Fruit fly (Drosophila melanogaster) whole organism, embryonic: ENCODE data around the gene Hr38.

Experiments used
- Atf3 ChIP-seq: fragments of 200-800 bp; sonication (Bioruptor generic); optimal IDR thresholded peaks from 3 replicates; lab custom pipeline; 2016; ENCODE audit warnings: missing biosample characterization, missing genetic modification characterization
- Bdp1 ChIP-seq: fragments of 200-800 bp; sonication (Bioruptor generic); optimal IDR thresholded peaks from 3 replicates; lab custom pipeline; 2016; ENCODE audit warnings: missing biosample characterization, missing genetic modification characterization
- C15 ChIP-seq: fragments of 200-800 bp; sonication (Bioruptor generic); IDR thresholded peaks from 3 replicates; pipeline ENCODE4 v1.3.6; 2022; ENCODE audit warnings: missing biosample characterization, missing genetic modification characterization
- CG10366 ChIP-seq: fragments of 200-800 bp; sonication (Bioruptor generic); IDR thresholded peaks from 2 replicates; pipeline ENCODE4 v1.3.6; 2022; ENCODE audit warnings: missing biosample characterization, missing genetic modification characterization
- CG11398 ChIP-seq: fragments of 200-800 bp; sonication (Bioruptor generic); optimal IDR thresholded peaks from 2 replicates; lab custom pipeline; 2016; ENCODE audit warnings: missing biosample characterization, missing genetic modification characterization
- CG11695 ChIP-seq: fragments of 200-800 bp; sonication (Bioruptor generic); IDR thresholded peaks from 3 replicates; pipeline ENCODE4 v1.3.6; 2022; ENCODE audit warnings: missing biosample characterization, missing genetic modification characterization
- CG11696 ChIP-seq: fragments of 200-800 bp; sonication (Bioruptor generic); IDR thresholded peaks from 2 replicates; pipeline ENCODE4 v1.3.6; 2022; ENCODE audit warnings: missing biosample characterization, missing genetic modification characterization
- CG13624 ChIP-seq: fragments of 200-800 bp; sonication (Bioruptor generic); optimal IDR thresholded peaks from 2 replicates; lab custom pipeline; 2016; ENCODE audit warnings: missing biosample characterization, missing genetic modification characterization
- CG15011 ChIP-seq: fragments of 200-800 bp; sonication (Bioruptor generic); optimal IDR thresholded peaks from 3 replicates; lab custom pipeline; 2018; ENCODE audit warnings: missing biosample characterization, mild to moderate bottlenecking, missing genetic modification characterization
- CG1603 ChIP-seq: fragments of 200-800 bp; sonication (Bioruptor generic); optimal IDR thresholded peaks from 2 replicates; lab custom pipeline; 2019; ENCODE audit warnings: missing biosample characterization, mild to moderate bottlenecking, missing genetic modification characterization, moderate library complexity
- CG17361 ChIP-seq: fragments of 200-800 bp; sonication (Bioruptor generic); IDR thresholded peaks from 3 replicates; pipeline ENCODE4 v1.3.6; 2022; ENCODE audit warnings: missing biosample characterization, missing genetic modification characterization
- CG18011 ChIP-seq: fragments of 200-800 bp; sonication (Bioruptor generic); optimal IDR thresholded peaks from 2 replicates; lab custom pipeline; 2017; ENCODE audit warnings: missing biosample characterization, missing genetic modification characterization, mild to moderate bottlenecking, moderate library complexity, missing genotype
- CG2202 ChIP-seq: fragments of 200-800 bp; sonication (Bioruptor generic); optimal IDR thresholded peaks from 2 replicates; lab custom pipeline; 2018; ENCODE audit warnings: missing biosample characterization, mild to moderate bottlenecking, missing genetic modification characterization
- CG30431 ChIP-seq: fragments of 200-800 bp; sonication (Bioruptor generic); optimal IDR thresholded peaks from 2 replicates; lab custom pipeline; 2017; ENCODE audit warnings: missing biosample characterization, missing genetic modification characterization
- CG3726 ChIP-seq: fragments of 200-800 bp; sonication (Bioruptor generic); IDR thresholded peaks from 3 replicates; pipeline ENCODE4, ENCODE4 v1.3.6; 2022; ENCODE audit warnings: missing biosample characterization, missing genetic modification characterization
- CG4424 ChIP-seq: fragments of 200-800 bp; sonication (Bioruptor generic); optimal IDR thresholded peaks from 3 replicates; lab custom pipeline; 2016; ENCODE audit warnings: missing biosample characterization, missing genetic modification characterization
- CG7556 ChIP-seq: fragments of 200-800 bp; sonication (Bioruptor generic); optimal IDR thresholded peaks from 2 replicates; lab custom pipeline; 2017; ENCODE audit warnings: missing biosample characterization, mild to moderate bottlenecking, missing genetic modification characterization
- CG7928 ChIP-seq: fragments of 200-800 bp; sonication (Bioruptor generic); optimal IDR thresholded peaks from 2 replicates; lab custom pipeline; 2017; ENCODE audit warnings: missing biosample characterization, mild to moderate bottlenecking, missing genetic modification characterization
- CG7963 ChIP-seq: fragments of 200-800 bp; sonication (Bioruptor generic); IDR thresholded peaks from 3 replicates; pipeline ENCODE4 v1.3.6; 2022; ENCODE audit warnings: missing biosample characterization, missing genetic modification characterization; ENCODE audit not compliant: partially characterized antibody
- CG8281 ChIP-seq: fragments of 200-800 bp; sonication (Bioruptor generic); optimal IDR thresholded peaks from 2 replicates; lab custom pipeline; 2018; ENCODE audit warnings: missing biosample characterization, mild to moderate bottlenecking, missing genetic modification characterization, moderate library complexity
- CTCF ChIP-seq: fragments of 200-800 bp; sonication (Bioruptor generic); optimal IDR thresholded peaks from 2 replicates; lab custom pipeline; 2017; ENCODE audit warnings: missing biosample characterization, mild to moderate bottlenecking, missing genetic modification characterization, moderate library complexity
- Doc2 ChIP-seq: fragments of 200-800 bp; sonication (Bioruptor generic); IDR thresholded peaks from 2 replicates; pipeline ENCODE4 v1.3.6; 2022; ENCODE audit warnings: missing biosample characterization, missing genetic modification characterization
- Fer3 ChIP-seq: fragments of 200-800 bp; sonication (Bioruptor generic); optimal IDR thresholded peaks from 2 replicates; lab custom pipeline; 2018; ENCODE audit warnings: missing biosample characterization, mild to moderate bottlenecking, missing genetic modification characterization, moderate library complexity
- GATAe ChIP-seq: fragments of 200-800 bp; sonication (Bioruptor generic); conservative IDR thresholded peaks from 2 replicates; pipeline ENCODE4 v1.3.6; 2022; ENCODE audit warnings: missing biosample characterization, missing genetic modification characterization
- Gug ChIP-seq: fragments of 200-800 bp; sonication (Bioruptor generic); IDR thresholded peaks from 4 replicates; pipeline ENCODE4 v1.3.6; 2022; ENCODE audit warnings: missing biosample characterization, missing genetic modification characterization
- HLH4C ChIP-seq: fragments of 200-800 bp; sonication (Bioruptor generic); IDR thresholded peaks from 3 replicates; pipeline ENCODE4 v1.3.6; 2022; ENCODE audit warnings: missing biosample characterization, missing genetic modification characterization; ENCODE audit not compliant: partially characterized antibody
- Hey ChIP-seq: fragments of 200-800 bp; sonication (Bioruptor generic); optimal IDR thresholded peaks from 3 replicates; lab custom pipeline; 2018; ENCODE audit warnings: missing biosample characterization, mild to moderate bottlenecking, missing genetic modification characterization
- Nf-YA ChIP-seq: fragments of 200-800 bp; sonication (Bioruptor generic); IDR thresholded peaks from 2 replicates; pipeline ENCODE4 v1.3.6; 2022; ENCODE audit warnings: missing biosample characterization, missing genetic modification characterization
- Oli ChIP-seq: fragments of 200-800 bp; sonication (Bioruptor generic); optimal IDR thresholded peaks from 2 replicates; lab custom pipeline; 2018; ENCODE audit warnings: missing biosample characterization, mild to moderate bottlenecking, missing genetic modification characterization, moderate library complexity
- Scr ChIP-seq: fragments of 200-800 bp; sonication (Bioruptor generic); IDR thresholded peaks from 2 replicates; pipeline ENCODE4 v1.3.6; 2022; ENCODE audit warnings: missing biosample characterization, missing genetic modification characterization; ENCODE audit not compliant: partially characterized antibody
- Sin3A ChIP-seq: fragments of >200 bp; optimal IDR thresholded peaks from 2 replicates; lab custom pipeline; 2018
- Sry-δ ChIP-seq: fragments of 200-800 bp; sonication (Bioruptor generic); optimal IDR thresholded peaks from 2 replicates; lab custom pipeline; 2016; ENCODE audit warnings: missing biosample characterization, missing genetic modification characterization
- ato ChIP-seq: fragments of 200-800 bp; sonication (Bioruptor generic); IDR thresholded peaks from 2 replicates; pipeline ENCODE4 v1.3.6; 2022; ENCODE audit warnings: missing biosample characterization, missing genetic modification characterization; ENCODE audit not compliant: partially characterized antibody
- bbx ChIP-seq: fragments of 200-800 bp; sonication (Bioruptor generic); IDR thresholded peaks from 2 replicates; pipeline ENCODE4 v1.3.6; 2022; ENCODE audit warnings: missing biosample characterization, missing genetic modification characterization; ENCODE audit not compliant: partially characterized antibody
- bigmax ChIP-seq: fragments of 200-800 bp; sonication (Bioruptor generic); optimal IDR thresholded peaks from 2 replicates; lab custom pipeline; 2018; ENCODE audit warnings: missing biosample characterization, mild to moderate bottlenecking, missing genetic modification characterization
- bowl ChIP-seq: fragments of 200-800 bp; sonication (Bioruptor generic); IDR thresholded peaks from 2 replicates; pipeline ENCODE4 v1.3.6; 2022; ENCODE audit warnings: missing biosample characterization, missing genetic modification characterization
- br ChIP-seq: fragments of >200 bp; optimal IDR thresholded peaks from 2 replicates; lab custom pipeline; 2017
- cas ChIP-seq: fragments of 200-800 bp; sonication (Bioruptor generic); IDR thresholded peaks from 2 replicates; pipeline ENCODE4 v1.3.6; 2022; ENCODE audit warnings: missing biosample characterization, missing genetic modification characterization
- cato ChIP-seq: fragments of 200-800 bp; sonication (Bioruptor generic); optimal IDR thresholded peaks from 2 replicates; lab custom pipeline; 2016; ENCODE audit warnings: missing biosample characterization, missing genetic modification characterization, borderline replicate concordance
- croc ChIP-seq: fragments of 200-800 bp; sonication (Bioruptor generic); conservative IDR thresholded peaks from 3 replicates; pipeline ENCODE4 v1.3.6; 2022; ENCODE audit warnings: missing biosample characterization, missing genetic modification characterization
- disco-r ChIP-seq: fragments of 200-800 bp; sonication (Bioruptor generic); optimal IDR thresholded peaks from 2 replicates; lab custom pipeline; 2016; ENCODE audit warnings: missing biosample characterization, missing genetic modification characterization
- dmrt11E ChIP-seq: fragments of 200-800 bp; sonication (Bioruptor generic); optimal IDR thresholded peaks from 3 replicates; lab custom pipeline; 2018; ENCODE audit warnings: missing biosample characterization, mild to moderate bottlenecking, missing genetic modification characterization, moderate library complexity
- esg ChIP-seq: fragments of 200-800 bp; sonication (Bioruptor generic); conservative IDR thresholded peaks from 2 replicates; pipeline ENCODE4 v1.3.6; 2022; ENCODE audit warnings: missing biosample characterization, missing genetic modification characterization
- gro ChIP-seq: fragments of 200-800 bp; sonication (Bioruptor generic); optimal IDR thresholded peaks from 2 replicates; lab custom pipeline; 2016; ENCODE audit warnings: missing biosample characterization, missing genetic modification characterization
- knrl ChIP-seq: fragments of 200-800 bp; sonication (Bioruptor generic); IDR thresholded peaks from 3 replicates; pipeline ENCODE4 v1.3.6; 2022; ENCODE audit warnings: missing biosample characterization, missing genetic modification characterization; ENCODE audit not compliant: partially characterized antibody
- maf-S ChIP-seq: fragments of 200-800 bp; sonication (Bioruptor generic); optimal IDR thresholded peaks from 2 replicates; lab custom pipeline; 2016; ENCODE audit warnings: missing biosample characterization, missing genetic modification characterization
- pnt ChIP-seq: fragments of 200-800 bp; sonication (Bioruptor generic); optimal IDR thresholded peaks from 3 replicates; lab custom pipeline; 2016; ENCODE audit warnings: missing biosample characterization, missing genetic modification characterization
- ranshi ChIP-seq: fragments of 200-800 bp; sonication (Bioruptor generic); IDR thresholded peaks from 2 replicates; pipeline ENCODE4 v1.3.6; 2022; ENCODE audit warnings: missing biosample characterization, missing genetic modification characterization
- run ChIP-seq: fragments of 200-800 bp; sonication (Bioruptor generic); optimal IDR thresholded peaks from 3 replicates; lab custom pipeline; 2018; ENCODE audit warnings: missing biosample characterization, mild to moderate bottlenecking, missing genetic modification characterization
- so ChIP-seq: fragments of 200-800 bp; sonication (Bioruptor generic); IDR thresholded peaks from 3 replicates; pipeline ENCODE4 v1.3.6; 2022; ENCODE audit warnings: missing biosample characterization, missing genetic modification characterization
- trem ChIP-seq: fragments of 200-800 bp; optimal IDR thresholded peaks from 3 replicates; lab custom pipeline; 2019; ENCODE audit warnings: missing biosample characterization, mild to moderate bottlenecking, missing genetic modification characterization, moderate library complexity
- unpg ChIP-seq: fragments of 200-800 bp; sonication (Bioruptor generic); optimal IDR thresholded peaks from 3 replicates; lab custom pipeline; 2018; ENCODE audit warnings: missing biosample characterization, mild to moderate bottlenecking, missing genetic modification characterization, moderate library complexity

Hr38 gene

dm6 chr2L:20752160-20752559 lies 37.8 kb upstream of the Hr38 start, which contains the start of the genes Amacr and Ns4 (continued):
- TF ChIP-seq cas (GFP tag; lab: Robert Waterston, UW) (no peak), CG7928 (GFP tag; lab: Kevin White, UChicago) (no peak), Nf-YA (GFP tag; lab: Robert Waterston, UW) (no peak), CG30431 (peak; percentile 13), bigmax (no peak), C15 (GFP tag; lab: Robert Waterston, UW) (no peak), trem (tag; lab: Kevin White, UChicago) (peak; percentile 99), CG11398 (GFP tag; lab: Kevin White, UChicago) (no peak), Gug (GFP tag; lab: Robert Waterston, UW) (no peak; the same call in 3 of the 4 replicates), CG3726 (GFP tag; lab: Robert Waterston, UW) (no peak), CG13624 (GFP tag; lab: Kevin White, UChicago) (peak; percentile 54), croc (no peak), bbx (GFP tag; lab: Robert Waterston, UW) (no peak), CG1603 (tag; lab: Kevin White, UChicago) (no peak), br (lab: Kevin White, UChicago) (no peak), CG8281 (tag; lab: Kevin White, UChicago) (no peak), CG7963 (GFP tag; lab: Robert Waterston, UW) (no peak), gro (GFP tag; lab: Kevin White, UChicago) (peak; percentile 41), disco-r (no peak), CG4424 (peak; percentile 31), Bdp1 (GFP tag; lab: Kevin White, UChicago) (peak; percentile 34), Sry-δ (peak; percentile 43), CG10366 (GFP tag; lab: Robert Waterston, UW) (peak; percentile 52), Doc2 (GFP tag; lab: Robert Waterston, UW) (no peak), Fer3 (tag; lab: Kevin White, UChicago) (peak; percentile 12), CG2202 (tag; lab: Kevin White, UChicago) (no peak), dmrt11E (tag; lab: Kevin White, UChicago) (peak; percentile 27), Oli (peak; percentile 38), CG11695 (GFP tag; lab: Robert Waterston, UW) (0 out of 3 replicates have a peak, but pooled peaks have one; percentile 9), bowl (GFP tag; lab: Robert Waterston, UW) (no peak), ato (no peak), CTCF (GFP tag; lab: Kevin White, UChicago) (no peak), Scr (peak; percentile 41; the same call in 1 of the 2 replicates), so (0 out of 3 replicates have a peak, but pooled peaks have one; percentile 34), esg (GFP tag; lab: Robert Waterston, UW) (peak; percentile 33; the same call in 1 of the 2 replicates), Atf3 (GFP tag; lab: Kevin White, UChicago) (peak; percentile 49), ranshi (peak; percentile 39; the same call in 1 of the 2 replicates), maf-S (GFP tag; lab: Kevin White, UChicago) (peak; percentile 36), unpg (no peak), HLH4C (0 out of 3 replicates have a peak, but pooled peaks have one; percentile 40), CG18011 (GFP tag; lab: Kevin White, UChicago) (peak; percentile 40), knrl (no peak; the same call in 2 of the 3 replicates), cato (GFP tag; lab: Kevin White, UChicago) (no peak), CG7556 (no peak), CG11696 (GFP tag; lab: Robert Waterston, UW) (0 out of 2 replicates have a peak, but pooled peaks have one; percentile 10), run (tag; lab: Kevin White, UChicago) (no peak), Hey (tag; lab: Kevin White, UChicago) (no peak), pnt (GFP tag; lab: Kevin White, UChicago) (peak; percentile 42), GATAe (GFP tag; lab: Robert Waterston, UW) (no peak), CG17361 (GFP tag; lab: Robert Waterston, UW) (no peak), Sin3A (lab: Kevin White, UChicago) (peak; percentile 42), CG15011 (GFP tag; lab: Kevin White, UChicago) (no peak)
